Fruit fly (Drosophila melanogaster) whole organism, embryonic: Measurements from ENCODE around the gene CG12594.

Source experiments
- B-H2 ChIP-seq: fragments of 200-800 bp; sonication (Bioruptor generic); optimal IDR thresholded peaks from 2 replicates; lab custom pipeline; 2018; ENCODE audit warnings: missing biosample characterization, mild to moderate bottlenecking, missing genetic modification characterization
- BEAF-32 ChIP-seq: fragments of 200-800 bp; sonication (Bioruptor generic); optimal IDR thresholded peaks from 3 replicates; lab custom pipeline; 2017; ENCODE audit warnings: missing biosample characterization, missing genetic modification characterization, mild to moderate bottlenecking, moderate library complexity, missing genetic modification reagents
- CG10267 ChIP-seq: fragments of 200-800 bp; sonication (Bioruptor generic); optimal IDR thresholded peaks from 2 replicates; lab custom pipeline; 2018; ENCODE audit warnings: missing biosample characterization, mild to moderate bottlenecking, missing genetic modification characterization, moderate library complexity
- CG11093 ChIP-seq: fragments of 200-800 bp; sonication (Bioruptor generic); IDR thresholded peaks from 3 replicates; pipeline ENCODE4 v1.3.6; 2022; ENCODE audit warnings: missing biosample characterization, missing genetic modification characterization
- CG12155 ChIP-seq: fragments of 200-800 bp; sonication (Bioruptor generic); optimal IDR thresholded peaks from 3 replicates; lab custom pipeline; 2016; ENCODE audit warnings: missing biosample characterization, missing genetic modification characterization
- CG12659 ChIP-seq: fragments of 200-800 bp; sonication (Bioruptor generic); optimal IDR thresholded peaks from 3 replicates; lab custom pipeline; 2017; ENCODE audit warnings: mild to moderate bottlenecking, missing biosample characterization, missing genetic modification reagents, missing genetic modification characterization
- CG14710 ChIP-seq: fragments of 200-800 bp; sonication (Bioruptor generic); optimal IDR thresholded peaks from 3 replicates; lab custom pipeline; 2019; ENCODE audit warnings: missing biosample characterization, mild to moderate bottlenecking, missing genetic modification characterization, moderate library complexity
- CG15514 ChIP-seq: fragments of 200-800 bp; sonication (Bioruptor generic); optimal IDR thresholded peaks from 3 replicates; lab custom pipeline; 2017; ENCODE audit warnings: missing biosample characterization, missing genetic modification characterization, mild to moderate bottlenecking, moderate library complexity, missing genetic modification reagents
- CG15601 ChIP-seq: fragments of 200-800 bp; sonication (Bioruptor generic); optimal IDR thresholded peaks from 3 replicates; lab custom pipeline; 2019; ENCODE audit warnings: missing biosample characterization, mild to moderate bottlenecking, missing genetic modification characterization, moderate library complexity
- CG1603 ChIP-seq: fragments of 200-800 bp; sonication (Bioruptor generic); optimal IDR thresholded peaks from 2 replicates; lab custom pipeline; 2019; ENCODE audit warnings: missing biosample characterization, mild to moderate bottlenecking, missing genetic modification characterization, moderate library complexity
- CG17186 ChIP-seq: fragments of 200-800 bp; sonication (Bioruptor generic); optimal IDR thresholded peaks from 3 replicates; lab custom pipeline; 2017; ENCODE audit warnings: missing biosample characterization, missing genetic modification reagents, missing genetic modification characterization
- CG17328 ChIP-seq: fragments of 200-800 bp; sonication (Bioruptor generic); IDR thresholded peaks from 2 replicates; pipeline ENCODE4 v1.3.6; 2022; ENCODE audit warnings: missing biosample characterization, missing genetic modification characterization
- CG30431 ChIP-seq: fragments of 200-800 bp; sonication (Bioruptor generic); optimal IDR thresholded peaks from 2 replicates; lab custom pipeline; 2017; ENCODE audit warnings: missing biosample characterization, missing genetic modification characterization
- CG31441 ChIP-seq: fragments of 200-800 bp; sonication (Bioruptor generic); IDR thresholded peaks from 2 replicates; pipeline ENCODE4 v1.3.6; 2022; ENCODE audit warnings: missing biosample characterization, missing genetic modification characterization
- CG33213 ChIP-seq: fragments of 200-800 bp; sonication (Bioruptor generic); optimal IDR thresholded peaks from 3 replicates; lab custom pipeline; 2016; ENCODE audit warnings: missing biosample characterization, missing genetic modification characterization
- CG3995 ChIP-seq: fragments of 200-800 bp; sonication (Bioruptor generic); optimal IDR thresholded peaks from 3 replicates; lab custom pipeline; 2016; ENCODE audit warnings: missing biosample characterization, missing genetic modification characterization
- CG4820 ChIP-seq: fragments of 200-800 bp; sonication (Bioruptor generic); optimal IDR thresholded peaks from 3 replicates; lab custom pipeline; 2016; ENCODE audit warnings: missing biosample characterization, missing genetic modification characterization
- CG8290 ChIP-seq, 3 experiments: fragments of 200-800 bp; sonication (Bioruptor generic); optimal IDR thresholded peaks; 2 replicates each; lab custom pipeline; 2016 to 2019; ENCODE audit warnings: missing biosample characterization in 3 of 3, missing genetic modification characterization in 3 of 3, mild to moderate bottlenecking in 2 of 3, moderate library complexity in 1 of 3
- CG8478 ChIP-seq: fragments of >200 bp; optimal IDR thresholded peaks from 2 replicates; lab custom pipeline; 2018
- CG9797 ChIP-seq: fragments of 200-800 bp; sonication (Bioruptor generic); optimal IDR thresholded peaks from 3 replicates; lab custom pipeline; 2018; ENCODE audit warnings: missing biosample characterization, mild to moderate bottlenecking, missing genetic modification characterization
- CTCF ChIP-seq: fragments of 200-800 bp; sonication (Bioruptor generic); optimal IDR thresholded peaks from 2 replicates; lab custom pipeline; 2017; ENCODE audit warnings: missing biosample characterization, mild to moderate bottlenecking, missing genetic modification characterization, moderate library complexity
- Dp ChIP-seq: fragments of 200-800 bp; sonication (Bioruptor generic); optimal IDR thresholded peaks from 2 replicates; lab custom pipeline; 2018; ENCODE audit warnings: missing biosample characterization, mild to moderate bottlenecking, missing genetic modification characterization, moderate library complexity
- E2f1 ChIP-seq: fragments of 200-800 bp; sonication (Bioruptor generic); IDR thresholded peaks from 2 replicates; pipeline ENCODE4 v1.3.6; 2022; ENCODE audit warnings: missing biosample characterization, missing genetic modification characterization
- Ets97D ChIP-seq: fragments of 200-800 bp; sonication (Bioruptor generic); optimal IDR thresholded peaks from 3 replicates; lab custom pipeline; 2016; ENCODE audit warnings: missing biosample characterization, missing genetic modification characterization
- HLH4C ChIP-seq: fragments of 200-800 bp; sonication (Bioruptor generic); IDR thresholded peaks from 3 replicates; pipeline ENCODE4 v1.3.6; 2022; ENCODE audit warnings: missing biosample characterization, missing genetic modification characterization; ENCODE audit not compliant: partially characterized antibody
- Jarid2 ChIP-seq: fragments of 200-800 bp; sonication (Bioruptor generic); optimal IDR thresholded peaks from 3 replicates; lab custom pipeline; 2017; ENCODE audit warnings: mild to moderate bottlenecking, missing biosample characterization, missing genetic modification reagents, missing genetic modification characterization
- MBD-R2 ChIP-seq: fragments of 200-800 bp; sonication (Bioruptor generic); IDR thresholded peaks from 2 replicates; pipeline ENCODE4 v1.3.6; 2022; ENCODE audit warnings: missing biosample characterization, missing genetic modification characterization
- Med ChIP-seq: fragments of 200-800 bp; sonication (Bioruptor generic); peaks from one replicate; lab custom pipeline; 2016; ENCODE audit warnings: missing biosample characterization, missing genetic modification characterization, mild to moderate bottlenecking, inconsistent platforms, moderate library complexity
- Myb ChIP-seq: fragments of 200-800 bp; sonication (Bioruptor generic); optimal IDR thresholded peaks from 2 replicates; lab custom pipeline; 2016; ENCODE audit warnings: missing biosample characterization, missing genetic modification characterization
- NfI ChIP-seq: fragments of 200-800 bp; sonication (Bioruptor generic); optimal IDR thresholded peaks from 3 replicates; lab custom pipeline; 2018; ENCODE audit warnings: missing biosample characterization, mild to moderate bottlenecking, missing genetic modification characterization, moderate library complexity
- Opbp ChIP-seq: fragments of 200-800 bp; sonication (Bioruptor generic); IDR thresholded peaks from 3 replicates; pipeline ENCODE4 v1.3.6; 2022; ENCODE audit warnings: missing biosample characterization, missing genetic modification characterization; ENCODE audit not compliant: partially characterized antibody
- Rx ChIP-seq: fragments of 200-800 bp; sonication (Bioruptor generic); IDR thresholded peaks from 2 replicates; pipeline ENCODE4 v1.3.6; 2022; ENCODE audit warnings: missing biosample characterization, missing genetic modification characterization
- Sin3A ChIP-seq: fragments of >200 bp; optimal IDR thresholded peaks from 2 replicates; lab custom pipeline; 2018
- YL-1 ChIP-seq: fragments of 200-800 bp; sonication (Bioruptor generic); optimal IDR thresholded peaks from 3 replicates; lab custom pipeline; 2017; ENCODE audit warnings: missing biosample characterization, mild to moderate bottlenecking, missing genetic modification characterization
- bbx ChIP-seq: fragments of 200-800 bp; sonication (Bioruptor generic); IDR thresholded peaks from 2 replicates; pipeline ENCODE4 v1.3.6; 2022; ENCODE audit warnings: missing biosample characterization, missing genetic modification characterization; ENCODE audit not compliant: partially characterized antibody
- ci ChIP-seq: fragments of 200-800 bp; sonication (Bioruptor generic); IDR thresholded peaks from 3 replicates; pipeline ENCODE4 v1.3.6; 2022; ENCODE audit warnings: missing biosample characterization, missing genetic modification characterization
- dmrt99B ChIP-seq: fragments of 200-800 bp; sonication (Bioruptor generic); optimal IDR thresholded peaks from 2 replicates; lab custom pipeline; 2018; ENCODE audit warnings: missing biosample characterization, mild to moderate bottlenecking, missing genetic modification characterization, moderate library complexity
- gfzf ChIP-seq: fragments of 200-800 bp; sonication (Bioruptor generic); optimal IDR thresholded peaks from 2 replicates; lab custom pipeline; 2016; ENCODE audit warnings: missing biosample characterization, mild to moderate bottlenecking, missing genetic modification characterization, moderate library complexity
- gro ChIP-seq: fragments of 200-800 bp; sonication (Bioruptor generic); optimal IDR thresholded peaks from 2 replicates; lab custom pipeline; 2016; ENCODE audit warnings: missing biosample characterization, missing genetic modification characterization
- gt ChIP-seq: fragments of 200-800 bp; sonication (Bioruptor generic); IDR thresholded peaks from 2 replicates; pipeline ENCODE4 v1.3.6; 2022; ENCODE audit warnings: missing biosample characterization, missing genetic modification characterization
- ham ChIP-seq: fragments of 200-800 bp; sonication (Bioruptor generic); IDR thresholded peaks from 2 replicates; pipeline ENCODE4 v1.3.6; 2022; ENCODE audit warnings: missing biosample characterization, missing genetic modification characterization
- hth ChIP-seq: fragments of >200 bp; optimal IDR thresholded peaks from 2 replicates; lab custom pipeline; 2017; ENCODE audit warnings: inconsistent platforms
- kni ChIP-seq: fragments of 200-800 bp; sonication (Bioruptor generic); optimal IDR thresholded peaks from 3 replicates; lab custom pipeline; 2017; ENCODE audit warnings: mild to moderate bottlenecking, missing biosample characterization, missing genetic modification reagents, missing genetic modification characterization
- nmo ChIP-seq: fragments of 200-800 bp; sonication (Bioruptor generic); optimal IDR thresholded peaks from 2 replicates; lab custom pipeline; 2018; ENCODE audit warnings: missing biosample characterization, mild to moderate bottlenecking, missing genetic modification characterization, moderate library complexity
- onecut ChIP-seq: fragments of 200-800 bp; sonication (Bioruptor generic); IDR thresholded peaks from 2 replicates; pipeline ENCODE4 v1.3.6; 2022; ENCODE audit warnings: missing biosample characterization, missing genetic modification characterization
- pros ChIP-seq: fragments of 200-800 bp; sonication (Bioruptor generic); optimal IDR thresholded peaks from 3 replicates; lab custom pipeline; 2019; ENCODE audit warnings: missing biosample characterization, mild to moderate bottlenecking, missing genetic modification characterization, moderate library complexity
- pum ChIP-seq: fragments of 200-800 bp; sonication (Bioruptor generic); optimal IDR thresholded peaks from 2 replicates; lab custom pipeline; 2016; ENCODE audit warnings: missing biosample characterization, missing genetic modification characterization
- pzg ChIP-seq: fragments of 200-800 bp; sonication (Bioruptor generic); optimal IDR thresholded peaks from 3 replicates; lab custom pipeline; 2018; ENCODE audit warnings: missing biosample characterization, mild to moderate bottlenecking, missing genetic modification characterization, moderate library complexity
- row ChIP-seq: fragments of 200-800 bp; sonication (Bioruptor generic); IDR thresholded peaks from 3 replicates; pipeline ENCODE4 v1.3.6; 2022; ENCODE audit warnings: missing biosample characterization, missing genetic modification characterization
- shn ChIP-seq: fragments of 200-800 bp; sonication (Bioruptor generic); optimal IDR thresholded peaks from 3 replicates; lab custom pipeline; 2016; ENCODE audit warnings: missing biosample characterization, missing genetic modification characterization
- tap ChIP-seq: fragments of 200-800 bp; optimal IDR thresholded peaks from 3 replicates; lab custom pipeline; 2019; ENCODE audit warnings: missing biosample characterization, mild to moderate bottlenecking, missing genetic modification characterization, moderate library complexity
- vvl ChIP-seq: fragments of 200-800 bp; sonication (Bioruptor generic); IDR thresholded peaks from 2 replicates; pipeline ENCODE4 v1.3.6; 2022; ENCODE audit warnings: missing biosample characterization, missing genetic modification characterization

The CG12594 gene

DNA sequence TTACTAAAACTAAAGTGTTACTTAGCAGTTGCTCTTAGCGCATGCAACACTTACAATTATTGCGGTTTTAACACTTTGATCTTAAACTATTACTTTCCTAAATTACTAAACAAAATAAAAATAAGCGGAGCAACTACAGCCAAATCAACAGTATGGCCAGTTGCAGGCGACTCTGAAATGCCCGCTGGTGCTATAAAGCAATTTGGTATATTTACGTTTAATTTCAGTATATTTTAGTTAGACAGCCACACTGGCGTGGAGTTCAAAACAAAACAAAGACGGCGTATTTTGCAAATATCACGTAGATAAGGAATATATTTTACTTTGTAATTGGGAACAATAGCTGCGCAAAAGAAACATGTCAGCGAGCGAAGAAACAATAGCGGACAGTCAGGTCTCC lies 42.0 kb upstream of the CG12594 start, which contains the start of the genes Taf12 and Ho (continued):
- TF ChIP-seq Opbp (GFP tag; lab: Robert Waterston, UW) (no peak), Sin3A (peak; percentile 54), bbx (0 out of 2 replicates have a peak, but pooled peaks have one; percentile 40), MBD-R2 (GFP tag; lab: Robert Waterston, UW) (peak; percentile 91), Med (peak; percentile 86), pum (no peak), kni (GFP tag; lab: Kevin White, UChicago) (no peak), onecut (no peak), gro (peak; percentile 23), gfzf (GFP tag; lab: Kevin White, UChicago) (peak; percentile 93), CG1603 (tag; lab: Kevin White, UChicago) (peak; percentile 59), CTCF (GFP tag; lab: Kevin White, UChicago) (peak; percentile 58), Dp (peak; percentile 71), CG14710 (peak; percentile 37), CG9797 (peak; percentile 93), Rx (no peak), CG15514 (GFP tag; lab: Kevin White, UChicago) (peak; percentile 55), gt (GFP tag; lab: Robert Waterston, UW) (no peak), row (GFP tag; lab: Robert Waterston, UW) (0 out of 3 replicates have a peak, but pooled peaks have one; percentile 27), NfI (GFP tag; lab: Kevin White, UChicago) (no peak), Jarid2 (GFP tag; lab: Kevin White, UChicago) (peak; percentile 7), HLH4C (GFP tag; lab: Robert Waterston, UW) (0 out of 3 replicates have a peak, but pooled peaks have one; percentile 10), CG10267 (tag; lab: Kevin White, UChicago) (peak; percentile 29), CG3995 (GFP tag; lab: Kevin White, UChicago) (peak; percentile 89), vvl (GFP tag; lab: Robert Waterston, UW) (peak; percentile 20; the same call in 1 of the 2 replicates), nmo (peak; percentile 29), CG33213 (GFP tag; lab: Kevin White, UChicago) (peak; percentile 43), B-H2 (GFP tag; lab: Kevin White, UChicago) (no peak), pros (GFP tag; lab: Kevin White, UChicago) (no peak), BEAF-32 (GFP tag; lab: Kevin White, UChicago) (peak; percentile 38), CG8478 (lab: Kevin White, UChicago) (no peak), tap (no peak), hth (lab: Kevin White, UChicago) (no peak), CG8290 (GFP tag; optimal IDR thresholded peaks at IDR 0.05; lab: Kevin White, UChicago) (no peak), CG8290 (tag; optimal IDR thresholded peaks at IDR 0.05; lab: Kevin White, UChicago) (peak in 1 of 2 experiments; percentile 31), Myb (GFP tag; lab: Kevin White, UChicago) (peak; percentile 55), CG17186 (GFP tag; lab: Kevin White, UChicago) (peak; percentile 1), ci (GFP tag; lab: Robert Waterston, UW) (peak; percentile 42; the same call in 1 of the 3 replicates), pzg (GFP tag; lab: Kevin White, UChicago) (peak; percentile 88), YL-1 (peak; percentile 77), ham (GFP tag; lab: Robert Waterston, UW) (no peak), shn (no peak), CG15601 (tag; lab: Kevin White, UChicago) (peak; percentile 9), CG11093 (GFP tag; lab: Robert Waterston, UW) (no peak), dmrt99B (no peak), CG17328 (GFP tag; lab: Robert Waterston, UW) (no peak), CG12155 (GFP tag; lab: Kevin White, UChicago) (no peak), E2f1 (GFP tag; lab: Robert Waterston, UW) (no peak), CG31441 (peak; percentile 92), CG12659 (peak; percentile 71), CG4820 (GFP tag; lab: Kevin White, UChicago) (no peak), Ets97D (GFP tag; lab: Kevin White, UChicago) (peak; percentile 46), CG30431 (GFP tag; lab: Kevin White, UChicago) (no peak)
